Fruit fly (Drosophila melanogaster) whole organism, embryonic: ENCODE data around the gene Dlic.

ENCODE experiments used
- CG10321 ChIP-seq: fragments of 200-800 bp; sonication (Bioruptor generic); IDR thresholded peaks from 2 replicates; pipeline ENCODE4 v1.3.6; 2022; ENCODE audit warnings: missing biosample characterization, missing genetic modification characterization
- CG10979 ChIP-seq: fragments of 200-800 bp; sonication (Bioruptor generic); optimal IDR thresholded peaks from 2 replicates; lab custom pipeline; 2018; ENCODE audit warnings: missing biosample characterization, mild to moderate bottlenecking, missing genetic modification characterization, moderate library complexity
- CG12659 ChIP-seq: fragments of 200-800 bp; sonication (Bioruptor generic); optimal IDR thresholded peaks from 3 replicates; lab custom pipeline; 2017; ENCODE audit warnings: mild to moderate bottlenecking, missing biosample characterization, missing genetic modification reagents, missing genetic modification characterization
- CG14667 ChIP-seq: fragments of 200-800 bp; sonication (Bioruptor generic); IDR thresholded peaks from 2 replicates; pipeline ENCODE4 v1.3.6; 2022; ENCODE audit warnings: missing biosample characterization, missing genetic modification characterization
- CG15479 ChIP-seq: fragments of 200-800 bp; sonication (Bioruptor generic); optimal IDR thresholded peaks from 3 replicates; lab custom pipeline; 2019; ENCODE audit warnings: missing biosample characterization, mild to moderate bottlenecking, missing genetic modification characterization, moderate library complexity
- CG17328 ChIP-seq: fragments of 200-800 bp; sonication (Bioruptor generic); IDR thresholded peaks from 2 replicates; pipeline ENCODE4 v1.3.6; 2022; ENCODE audit warnings: missing biosample characterization, missing genetic modification characterization
- CG17802 ChIP-seq: fragments of 200-800 bp; sonication (Bioruptor generic); optimal IDR thresholded peaks from 2 replicates; lab custom pipeline; 2018; ENCODE audit warnings: missing biosample characterization, mild to moderate bottlenecking, missing genetic modification characterization, moderate library complexity
- CG18262 ChIP-seq: fragments of 200-800 bp; optimal IDR thresholded peaks from 3 replicates; lab custom pipeline; 2019; ENCODE audit warnings: missing biosample characterization, mild to moderate bottlenecking, missing genetic modification characterization, moderate library complexity
- CG18476 ChIP-seq: fragments of 200-800 bp; sonication (Bioruptor generic); optimal IDR thresholded peaks from 2 replicates; lab custom pipeline; 2016; ENCODE audit warnings: missing biosample characterization, mild to moderate bottlenecking, missing genetic modification characterization
- CG2120 ChIP-seq: fragments of 200-800 bp; sonication (Bioruptor generic); optimal IDR thresholded peaks from 3 replicates; lab custom pipeline; 2016; ENCODE audit warnings: missing biosample characterization, missing genetic modification characterization
- CG2129 ChIP-seq: fragments of 200-800 bp; sonication (Bioruptor generic); IDR thresholded peaks from 2 replicates; pipeline ENCODE4 v1.3.6; 2022; ENCODE audit warnings: missing biosample characterization, missing genetic modification characterization; ENCODE audit not compliant: partially characterized antibody
- CG32532 ChIP-seq: fragments of 200-800 bp; sonication (Bioruptor generic); IDR thresholded peaks from 2 replicates; pipeline ENCODE4 v1.3.6; 2022; ENCODE audit warnings: missing biosample characterization, missing genetic modification characterization
- CG33213 ChIP-seq: fragments of 200-800 bp; sonication (Bioruptor generic); optimal IDR thresholded peaks from 3 replicates; lab custom pipeline; 2016; ENCODE audit warnings: missing biosample characterization, missing genetic modification characterization
- CG34224 ChIP-seq: fragments of 200-800 bp; sonication (Bioruptor generic); IDR thresholded peaks from 3 replicates; pipeline ENCODE4 v1.3.6; 2022; ENCODE audit warnings: missing biosample characterization, missing genetic modification characterization; ENCODE audit not compliant: partially characterized antibody
- CG4617 ChIP-seq: fragments of 200-800 bp; sonication (Bioruptor generic); optimal IDR thresholded peaks from 3 replicates; lab custom pipeline; 2016; ENCODE audit warnings: missing biosample characterization, missing genetic modification characterization, borderline replicate concordance
- CG6791 ChIP-seq: fragments of 200-800 bp; sonication (Bioruptor generic); IDR thresholded peaks from 3 replicates; pipeline ENCODE4 v1.3.6; 2022; ENCODE audit warnings: missing biosample characterization, missing genetic modification characterization; ENCODE audit not compliant: partially characterized antibody
- CG8944 ChIP-seq: fragments of 200-800 bp; sonication (Bioruptor generic); optimal IDR thresholded peaks from 3 replicates; lab custom pipeline; 2016; ENCODE audit warnings: missing biosample characterization, missing genetic modification characterization
- CHES-1-like ChIP-seq: fragments of 200-800 bp; sonication (Bioruptor generic); optimal IDR thresholded peaks from 2 replicates; lab custom pipeline; 2016; ENCODE audit warnings: missing biosample characterization, missing genetic modification characterization
- CoRest ChIP-seq: fragments of 200-800 bp; sonication (Bioruptor generic); optimal IDR thresholded peaks from 3 replicates; lab custom pipeline; 2018; ENCODE audit warnings: missing biosample characterization, mild to moderate bottlenecking, missing genetic modification characterization, moderate library complexity
- D19B ChIP-seq: fragments of 200-800 bp; sonication (Bioruptor generic); optimal IDR thresholded peaks from 2 replicates; lab custom pipeline; 2017; ENCODE audit warnings: missing biosample characterization, mild to moderate bottlenecking, missing genetic modification characterization
- Dad ChIP-seq: fragments of 200-800 bp; sonication (Bioruptor generic); optimal IDR thresholded peaks from 3 replicates; lab custom pipeline; 2016; ENCODE audit warnings: missing biosample characterization, missing genetic modification characterization
- Ets65A ChIP-seq: fragments of 200-800 bp; sonication (Bioruptor generic); peaks from one replicate; lab custom pipeline; 2016; ENCODE audit warnings: missing biosample characterization, missing genetic modification characterization
- Gug ChIP-seq: fragments of 200-800 bp; sonication (Bioruptor generic); IDR thresholded peaks from 4 replicates; pipeline ENCODE4 v1.3.6; 2022; ENCODE audit warnings: missing biosample characterization, missing genetic modification characterization
- HLH54F ChIP-seq: fragments of 200-800 bp; sonication (Bioruptor generic); optimal IDR thresholded peaks from 3 replicates; lab custom pipeline; 2016; ENCODE audit warnings: missing biosample characterization, missing genetic modification characterization
- Med ChIP-seq: fragments of 200-800 bp; sonication (Bioruptor generic); peaks from one replicate; lab custom pipeline; 2016; ENCODE audit warnings: missing biosample characterization, missing genetic modification characterization, mild to moderate bottlenecking, inconsistent platforms, moderate library complexity
- ab ChIP-seq: fragments of 200-800 bp; sonication (Bioruptor generic); optimal IDR thresholded peaks from 2 replicates; lab custom pipeline; 2016; ENCODE audit warnings: missing biosample characterization, missing genetic modification characterization
- abd-A ChIP-seq: fragments of 200-800 bp; sonication (Bioruptor generic); optimal IDR thresholded peaks from 3 replicates; lab custom pipeline; 2019; ENCODE audit warnings: missing biosample characterization, mild to moderate bottlenecking, missing genetic modification characterization, moderate library complexity
- ato ChIP-seq: fragments of 200-800 bp; sonication (Bioruptor generic); IDR thresholded peaks from 2 replicates; pipeline ENCODE4 v1.3.6; 2022; ENCODE audit warnings: missing biosample characterization, missing genetic modification characterization; ENCODE audit not compliant: partially characterized antibody
- bowl ChIP-seq: fragments of 200-800 bp; sonication (Bioruptor generic); IDR thresholded peaks from 2 replicates; pipeline ENCODE4 v1.3.6; 2022; ENCODE audit warnings: missing biosample characterization, missing genetic modification characterization
- chif ChIP-seq, 2 experiments: fragments of 200-800 bp; sonication (Bioruptor generic); optimal IDR thresholded peaks; 3 replicates each; lab custom pipeline; 2016; ENCODE audit warnings: missing biosample characterization in 2 of 2, missing genetic modification characterization in 2 of 2
- dmrt99B ChIP-seq: fragments of 200-800 bp; sonication (Bioruptor generic); optimal IDR thresholded peaks from 2 replicates; lab custom pipeline; 2018; ENCODE audit warnings: missing biosample characterization, mild to moderate bottlenecking, missing genetic modification characterization, moderate library complexity
- ewg ChIP-seq: fragments of 200-800 bp; sonication (Bioruptor generic); optimal IDR thresholded peaks from 3 replicates; lab custom pipeline; 2017; ENCODE audit warnings: mild to moderate bottlenecking, missing biosample characterization, missing genetic modification reagents, missing genetic modification characterization
- fd3F ChIP-seq: fragments of 200-800 bp; sonication (Bioruptor generic); optimal IDR thresholded peaks from 2 replicates; lab custom pipeline; 2018; ENCODE audit warnings: missing biosample characterization, mild to moderate bottlenecking, missing genetic modification characterization, moderate library complexity
- fd96Cb ChIP-seq: fragments of 200-800 bp; sonication (Bioruptor generic); optimal IDR thresholded peaks from 2 replicates; lab custom pipeline; 2018; ENCODE audit warnings: missing biosample characterization, mild to moderate bottlenecking, missing genetic modification characterization, moderate library complexity
- ftz-f1 ChIP-seq: fragments of 200-800 bp; sonication (Bioruptor generic); optimal IDR thresholded peaks from 2 replicates; lab custom pipeline; 2016; ENCODE audit warnings: missing biosample characterization, missing genetic modification characterization
- gcm ChIP-seq: fragments of 200-800 bp; sonication (Bioruptor generic); optimal IDR thresholded peaks from 2 replicates; lab custom pipeline; 2019; ENCODE audit warnings: missing biosample characterization, mild to moderate bottlenecking, missing genetic modification characterization, moderate library complexity
- gfzf ChIP-seq: fragments of 200-800 bp; sonication (Bioruptor generic); optimal IDR thresholded peaks from 2 replicates; lab custom pipeline; 2016; ENCODE audit warnings: missing biosample characterization, mild to moderate bottlenecking, missing genetic modification characterization, moderate library complexity
- grn ChIP-seq: fragments of 200-800 bp; sonication (Bioruptor generic); optimal IDR thresholded peaks from 3 replicates; lab custom pipeline; 2017; ENCODE audit warnings: missing biosample characterization, missing genetic modification characterization
- hb ChIP-seq: fragments of 200-800 bp; sonication (Bioruptor generic); IDR thresholded peaks from 3 replicates; pipeline ENCODE4 v1.3.6; 2022; ENCODE audit warnings: missing biosample characterization, missing genetic modification characterization; ENCODE audit not compliant: partially characterized antibody
- jigr1 ChIP-seq: fragments of 200-800 bp; sonication (Bioruptor generic); IDR thresholded peaks from 3 replicates; pipeline ENCODE4 v1.3.6; 2022; ENCODE audit warnings: missing biosample characterization, missing genetic modification characterization
- knrl ChIP-seq: fragments of 200-800 bp; sonication (Bioruptor generic); IDR thresholded peaks from 3 replicates; pipeline ENCODE4 v1.3.6; 2022; ENCODE audit warnings: missing biosample characterization, missing genetic modification characterization; ENCODE audit not compliant: partially characterized antibody
- lbe ChIP-seq: fragments of 200-800 bp; sonication (Bioruptor generic); optimal IDR thresholded peaks from 2 replicates; lab custom pipeline; 2016; ENCODE audit warnings: missing biosample characterization, mild to moderate bottlenecking, missing genetic modification characterization
- mam ChIP-seq: fragments of 200-800 bp; sonication (Bioruptor generic); optimal IDR thresholded peaks from 3 replicates; lab custom pipeline; 2016; ENCODE audit warnings: missing biosample characterization, missing genetic modification characterization
- nerfin-1 ChIP-seq: fragments of 200-800 bp; sonication (Bioruptor generic); optimal IDR thresholded peaks from 3 replicates; lab custom pipeline; 2019; ENCODE audit warnings: missing biosample characterization, mild to moderate bottlenecking, missing genetic modification characterization, moderate library complexity
- nerfin-2 ChIP-seq: fragments of 200-800 bp; sonication (Bioruptor generic); IDR thresholded peaks from 2 replicates; pipeline ENCODE4 v1.3.6; 2022; ENCODE audit warnings: missing biosample characterization, missing genetic modification characterization; ENCODE audit not compliant: partially characterized antibody
- onecut ChIP-seq: fragments of 200-800 bp; sonication (Bioruptor generic); IDR thresholded peaks from 2 replicates; pipeline ENCODE4 v1.3.6; 2022; ENCODE audit warnings: missing biosample characterization, missing genetic modification characterization
- p53 ChIP-seq: fragments of 200-800 bp; sonication (Bioruptor generic); optimal IDR thresholded peaks from 2 replicates; lab custom pipeline; 2016; ENCODE audit warnings: missing biosample characterization, missing genetic modification characterization
- pzg ChIP-seq: fragments of 200-800 bp; sonication (Bioruptor generic); optimal IDR thresholded peaks from 3 replicates; lab custom pipeline; 2018; ENCODE audit warnings: missing biosample characterization, mild to moderate bottlenecking, missing genetic modification characterization, moderate library complexity
- slp2 ChIP-seq: fragments of 200-800 bp; sonication (Bioruptor generic); optimal IDR thresholded peaks from 2 replicates; lab custom pipeline; 2016; ENCODE audit warnings: missing biosample characterization, missing genetic modification characterization
- so ChIP-seq: fragments of 200-800 bp; sonication (Bioruptor generic); IDR thresholded peaks from 3 replicates; pipeline ENCODE4 v1.3.6; 2022; ENCODE audit warnings: missing biosample characterization, missing genetic modification characterization

Gene Dlic

DNA sequence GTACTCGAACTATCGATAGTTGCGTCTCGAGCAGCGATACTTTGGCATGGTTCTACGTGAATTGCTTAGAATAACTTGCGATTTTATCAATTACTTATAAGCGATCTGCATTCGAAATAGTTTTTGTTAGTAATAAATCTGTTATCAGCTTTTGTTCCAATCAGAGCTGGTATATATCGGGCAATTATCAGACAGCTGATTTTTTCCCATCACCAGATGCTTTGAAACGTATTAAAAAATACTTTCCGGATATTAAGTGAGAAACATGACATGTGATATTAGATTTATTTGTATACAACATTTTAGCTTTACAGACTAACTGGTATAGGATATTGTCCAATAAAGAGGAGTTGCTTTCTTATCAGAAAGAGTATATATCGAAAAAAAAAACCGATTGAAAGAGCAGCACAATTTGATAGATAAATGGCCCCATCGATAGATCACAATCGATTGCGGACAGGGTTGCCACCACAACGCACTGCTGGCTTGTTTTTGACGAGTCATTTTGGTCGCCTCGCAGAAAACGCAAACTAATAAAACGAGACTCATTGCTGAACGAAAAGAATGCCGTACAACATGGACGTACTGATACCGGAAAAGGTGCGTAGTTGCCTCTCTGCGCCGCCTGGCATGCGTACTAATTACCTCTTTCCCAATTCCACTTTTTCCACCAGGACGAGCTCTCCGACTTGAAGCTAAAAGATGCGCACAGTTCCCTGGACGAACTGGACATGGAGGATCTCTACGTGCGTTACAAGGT is 29.3 kb upstream of the Dlic start, which contains the start of gene Rpt3 (continued):
- TF ChIP-seq dmrt99B (no peak), nerfin-2 (peak; percentile 47; the same call in 1 of the 2 replicates), CG34224 (GFP tag; lab: Robert Waterston, UW) (peak; percentile 66), ato (GFP tag; lab: Robert Waterston, UW) (peak; percentile 43; the same call in 1 of the 2 replicates), grn (peak; percentile 32), CHES-1-like (GFP tag; lab: Kevin White, UChicago) (peak; percentile 4), fd96Cb (tag; lab: Kevin White, UChicago) (no peak), HLH54F (GFP tag; lab: Kevin White, UChicago) (peak; percentile 2), jigr1 (GFP tag; lab: Robert Waterston, UW) (no peak), ewg (GFP tag; lab: Kevin White, UChicago) (no peak), CG32532 (GFP tag; lab: Robert Waterston, UW) (0 out of 2 replicates have a peak, but pooled peaks have one; percentile 8), D19B (GFP tag; lab: Kevin White, UChicago) (no peak), CG6791 (GFP tag; lab: Robert Waterston, UW) (peak; percentile 73), Med (GFP tag; lab: Kevin White, UChicago) (peak; percentile 76), CG2120 (GFP tag; lab: Kevin White, UChicago) (peak; percentile 27), hb (GFP tag; lab: Robert Waterston, UW) (peak; percentile 72; the same call in 2 of the 3 replicates), abd-A (no peak), Ets65A (GFP tag; lab: Kevin White, UChicago) (peak; percentile 40), CoRest (tag; lab: Kevin White, UChicago) (peak; percentile 6), CG4617 (peak; percentile 43), ab (GFP tag; lab: Kevin White, UChicago) (no peak), CG17328 (no peak), CG18262 (tag; lab: Kevin White, UChicago) (no peak), ftz-f1 (no peak), CG8944 (no peak), gfzf (GFP tag; lab: Kevin White, UChicago) (peak; percentile 40), mam (GFP tag; lab: Kevin White, UChicago) (peak; percentile 0), CG2129 (GFP tag; lab: Robert Waterston, UW) (0 out of 2 replicates have a peak, but pooled peaks have one; percentile 53), CG33213 (GFP tag; lab: Kevin White, UChicago) (no peak), bowl (GFP tag; lab: Robert Waterston, UW) (no peak), lbe (no peak), CG10321 (GFP tag; lab: Robert Waterston, UW) (no peak), onecut (GFP tag; lab: Robert Waterston, UW) (no peak), gcm (GFP tag; lab: Kevin White, UChicago) (no peak), p53 (no peak), slp2 (no peak), CG14667 (GFP tag; lab: Robert Waterston, UW) (no peak), CG12659 (GFP tag; lab: Kevin White, UChicago) (peak; percentile 44), CG15479 (GFP tag; lab: Kevin White, UChicago) (no peak)
- TF ChIP-seq, all 482 proteins: peak for 88

DNA sequence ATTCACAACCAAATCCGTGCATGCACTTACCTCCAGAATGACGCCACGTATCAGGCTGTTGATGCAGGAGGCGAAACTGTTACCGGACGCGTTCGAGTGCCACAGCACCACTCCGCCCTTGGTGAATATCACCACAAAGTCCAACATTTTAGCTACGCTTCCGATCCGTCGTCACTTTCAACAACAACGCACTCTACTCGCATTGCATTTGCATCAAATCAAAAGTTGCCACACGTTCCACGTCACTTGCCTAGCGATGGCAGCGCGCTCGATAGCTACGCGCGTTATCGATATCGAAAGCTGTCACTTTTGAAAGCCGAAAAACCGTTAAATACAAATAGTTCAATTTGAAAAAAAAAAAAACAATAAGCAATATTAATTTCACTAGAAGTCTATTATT is 25.4 kb upstream of the Dlic start, which contains the start of gene SrpRalpha:
SrpRalpha (minus strand) TSS at position 260 of the 400 bp plus-strand sequence.
- TF ChIP-seq pzg (GFP tag; lab: Kevin White, UChicago) (peak; percentile 39), fd3F (no peak), nerfin-1 (tag; lab: Kevin White, UChicago) (no peak), CG10979 (no peak), CG17802 (tag; lab: Kevin White, UChicago) (no peak), Dad (GFP tag; lab: Kevin White, UChicago) (no peak), so (GFP tag; lab: Robert Waterston, UW) (0 out of 3 replicates have a peak, but pooled peaks have one; percentile 24), Gug (GFP tag; lab: Robert Waterston, UW) (no peak), chif (GFP tag; optimal IDR thresholded peaks at IDR 0.05; lab: Kevin White, UChicago) (no peak), CG18476 (GFP tag; lab: Kevin White, UChicago) (no peak), knrl (GFP tag; lab: Robert Waterston, UW) (peak; percentile 35; the same call in 1 of the 3 replicates)
